Worm (Caenorhabditis elegans) whole organism, early embryonic: ENCODE data around the gene C01B9.4.

ENCODE experiments used
- ama-1 ChIP-seq: fragments of 150-350 bp; optimal IDR thresholded peaks from 2 replicates; lab custom pipeline; 2014
- ceh-36 ChIP-seq: sonication (generic microtip); optimal IDR thresholded peaks from 2 replicates; lab custom pipeline; 2016; ENCODE audit warnings: missing genetic modification characterization, inconsistent platforms, missing compliant biosample characterization
- flt-1 ChIP-seq: fragments of 200-800 bp; sonication (Bioruptor generic); IDR thresholded peaks from 2 replicates; pipeline ENCODE4 v1.3.6; 2022; ENCODE audit warnings: missing genetic modification characterization, missing compliant biosample characterization

DNA sequence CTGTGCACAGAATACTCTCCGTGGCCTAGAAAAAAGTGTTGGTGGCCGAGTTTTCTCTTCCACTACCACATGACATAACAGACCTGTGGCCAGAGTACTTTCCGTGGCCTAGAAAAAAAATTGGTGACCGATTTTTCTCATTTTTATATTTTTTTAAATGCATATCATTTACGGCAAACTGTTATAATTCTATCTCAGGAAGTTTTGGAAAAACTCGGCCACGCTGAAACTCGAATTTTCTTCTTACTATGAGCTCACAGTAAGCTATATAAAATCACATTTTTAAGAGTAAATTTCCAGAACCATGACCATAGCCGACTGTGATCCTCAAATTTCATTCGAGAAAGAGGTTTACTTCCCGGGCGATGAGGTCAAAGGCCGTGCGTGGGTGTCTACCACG is 31.8 kb downstream of the C01B9.4 start, which contains the start of gene arrd-14:
- TF ChIP-seq ceh-36 (tag; lab: Kevin White, UChicago) (no peak), ama-1 (lab: Kevin White, UChicago) (no peak), flt-1 (GFP tag; lab: Robert Waterston, UW) (no peak)
